Fruit fly (Drosophila melanogaster): ENCODE data around the gene Cpr78Cc.

The Cpr78Cc gene

dm6 chr3L:21254524-21254972, 45.8 kb upstream of the Cpr78Cc start (continued):
- no peak for TF ChIP-seq Hr51 (GFP tag; optimal IDR thresholded peaks at IDR 0.05)

DNA sequence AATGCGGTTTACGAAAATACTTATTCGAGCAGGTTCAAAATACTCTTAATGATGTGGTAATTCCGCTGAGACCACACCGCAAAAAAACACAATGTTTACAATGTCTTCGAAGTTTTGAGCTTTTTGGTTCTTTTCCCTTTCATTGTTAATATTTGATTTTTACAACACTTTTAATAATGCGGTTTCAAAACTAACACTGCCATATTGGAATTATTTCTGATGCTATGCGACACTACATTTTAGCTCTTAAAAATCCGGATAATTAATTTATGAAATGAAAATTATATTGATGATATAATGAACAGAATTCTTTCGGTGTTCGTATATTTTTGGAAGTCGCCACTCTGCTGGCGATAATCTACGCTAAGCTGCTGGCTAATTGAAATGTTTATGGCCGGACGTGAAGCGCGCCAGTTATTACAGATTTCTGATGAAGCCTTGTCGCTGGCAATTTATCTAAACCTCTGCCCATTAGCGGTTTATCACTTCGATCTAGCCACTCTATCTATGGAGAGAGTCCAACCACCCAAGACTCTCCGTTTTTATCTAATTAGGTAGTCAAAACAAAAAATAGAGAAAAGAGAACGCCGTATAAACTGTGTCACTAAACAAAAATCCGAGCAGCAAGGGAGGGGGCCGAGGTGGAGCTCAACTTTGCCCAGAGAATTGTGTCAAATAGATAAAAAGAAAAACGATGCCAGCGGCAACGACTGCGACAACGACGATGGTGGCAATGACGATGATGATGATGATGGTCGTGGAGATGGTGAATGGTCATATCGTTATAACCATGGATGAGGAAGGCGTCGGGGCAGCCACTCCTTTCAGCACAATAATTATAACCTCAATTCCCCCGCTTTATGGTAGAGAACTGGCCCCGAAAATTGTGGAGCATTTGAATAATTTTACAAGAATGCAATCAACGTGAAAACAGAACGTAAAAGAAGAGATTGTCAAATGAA, 44.0 kb upstream of the Cpr78Cc start:
- TF ChIP-seq CG10979 (tag; optimal IDR thresholded peaks at IDR 0.05), result no peak
- TF ChIP-seq CG9609 (GFP tag; optimal IDR thresholded peaks at IDR 0.05), result no peak
- peak; percentile 14 for TF ChIP-seq corto (GFP tag; optimal IDR thresholded peaks at IDR 0.05)
- no peak for TF ChIP-seq CG9876 (GFP tag; optimal IDR thresholded peaks at IDR 0.05)
- TF ChIP-seq vnd (GFP tag; IDR thresholded peaks at IDR 0.05; ENCODE audit: partially characterized antibody), result no peak
- peak; percentile 32 for TF ChIP-seq sqz (GFP tag; optimal IDR thresholded peaks at IDR 0.05)
- TF ChIP-seq bigmax (GFP tag; optimal IDR thresholded peaks at IDR 0.05), result peak; percentile 32
- TF ChIP-seq cato (GFP tag; optimal IDR thresholded peaks at IDR 0.05; ENCODE audit: borderline replicate concordance), result no peak
- peak; percentile 16 for TF ChIP-seq Deaf1 (tag; optimal IDR thresholded peaks at IDR 0.05)
- no peak for TF ChIP-seq CG34224 (GFP tag; IDR thresholded peaks at IDR 0.05; ENCODE audit: partially characterized antibody)
- TF ChIP-seq dm (GFP tag; optimal IDR thresholded peaks at IDR 0.05), result no peak
- TF ChIP-seq Hr51 (GFP tag; optimal IDR thresholded peaks at IDR 0.05), result peak in 1 of 2 experiments; percentile 16
- TF ChIP-seq CG6765 (GFP tag; optimal IDR thresholded peaks at IDR 0.05), result no peak
- peak; percentile 17 for TF ChIP-seq Vsx1 (GFP tag; optimal IDR thresholded peaks at IDR 0.05)
- peak; percentile 17 for TF ChIP-seq CG2120 (GFP tag; optimal IDR thresholded peaks at IDR 0.05)
- no peak for TF ChIP-seq ap (GFP tag; IDR thresholded peaks at IDR 0.05)
- TF ChIP-seq Sox100B (GFP tag; optimal IDR thresholded peaks at IDR 0.05), result peak; percentile 20
- TF ChIP-seq Med (GFP tag), result peak; percentile 38
- peak; percentile 69 for TF ChIP-seq kni (GFP tag; optimal IDR thresholded peaks at IDR 0.05)
- 0 out of 4 replicates have a peak, but pooled peaks have one; percentile 25 for TF ChIP-seq chinmo (GFP tag; IDR thresholded peaks at IDR 0.05; ENCODE audit: partially characterized antibody)
- TF ChIP-seq crol (GFP tag; IDR thresholded peaks at IDR 0.05), result peak; percentile 58
- peak; percentile 93 for TF ChIP-seq grn (GFP tag; optimal IDR thresholded peaks at IDR 0.05)
- TF ChIP-seq Stat92E (GFP tag; optimal IDR thresholded peaks at IDR 0.05), result peak in 1 of 3 experiments; percentile 4
- TF ChIP-seq gem (tag; optimal IDR thresholded peaks at IDR 0.05), result peak; percentile 0
- peak in 1 of 2 experiments; percentile 69 for TF ChIP-seq Hr78 (GFP tag; optimal IDR thresholded peaks at IDR 0.05)
- TF ChIP-seq chm (GFP tag; IDR thresholded peaks at IDR 0.05), result no peak
- peak; percentile 62; the same call in 1 of the 2 replicates for TF ChIP-seq Awh (GFP tag; IDR thresholded peaks at IDR 0.05)
- no peak for TF ChIP-seq BtbVII (GFP tag; optimal IDR thresholded peaks at IDR 0.05)
- TF ChIP-seq sd (tag; optimal IDR thresholded peaks at IDR 0.05), result peak; percentile 78
- TF ChIP-seq Pdp1 (GFP tag; optimal IDR thresholded peaks at IDR 0.05), result peak in 1 of 2 experiments; percentile 8
- TF ChIP-seq pros (GFP tag; optimal IDR thresholded peaks at IDR 0.05), result peak; percentile 10
- peak; percentile 81 for TF ChIP-seq abd-A (tag; optimal IDR thresholded peaks at IDR 0.05)
- TF ChIP-seq ci (GFP tag; IDR thresholded peaks at IDR 0.05), result no peak
- peak; percentile 15 for TF ChIP-seq CG11504 (tag; optimal IDR thresholded peaks at IDR 0.05)

DNA sequence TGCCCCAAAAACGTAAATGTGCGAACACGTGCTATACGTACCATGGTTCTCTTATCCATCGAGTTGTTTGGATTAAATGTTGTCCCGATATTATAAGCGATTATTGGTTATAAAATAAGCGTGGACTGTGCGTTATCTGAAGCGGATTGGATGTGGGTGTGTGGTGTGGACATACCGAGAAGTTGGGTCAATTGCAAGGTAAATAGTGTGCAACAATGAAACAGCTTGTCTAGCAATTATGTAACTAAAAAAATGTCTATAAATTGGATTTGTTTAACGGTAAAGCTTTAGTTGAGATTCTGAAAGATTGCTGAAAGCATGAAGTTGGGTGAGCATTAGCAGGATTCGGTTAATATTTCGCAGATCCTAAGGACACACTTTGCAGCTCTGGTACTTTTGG, 42.6 kb upstream of the Cpr78Cc start, which contains the start of gene CG43218:
TSS of gene CG43218 (plus strand) at position 290 of the 400 bp plus-strand sequence.
- TF ChIP-seq CG42726 (GFP tag; IDR thresholded peaks at IDR 0.05; ENCODE audit: partially characterized antibody) (no peak), eve (GFP tag; optimal IDR thresholded peaks at IDR 0.05) (peak in 1 of 2 experiments; percentile 7), Pdp1 (GFP tag; optimal IDR thresholded peaks at IDR 0.05) (peak in 1 of 2 experiments; percentile 69)
